Fruit fly (Drosophila melanogaster): ENCODE results near the gene Pc.
A peak's percentile ranks its signal among the peaks of the same experiment; 100 is the strongest.

Pc gene

DNA sequence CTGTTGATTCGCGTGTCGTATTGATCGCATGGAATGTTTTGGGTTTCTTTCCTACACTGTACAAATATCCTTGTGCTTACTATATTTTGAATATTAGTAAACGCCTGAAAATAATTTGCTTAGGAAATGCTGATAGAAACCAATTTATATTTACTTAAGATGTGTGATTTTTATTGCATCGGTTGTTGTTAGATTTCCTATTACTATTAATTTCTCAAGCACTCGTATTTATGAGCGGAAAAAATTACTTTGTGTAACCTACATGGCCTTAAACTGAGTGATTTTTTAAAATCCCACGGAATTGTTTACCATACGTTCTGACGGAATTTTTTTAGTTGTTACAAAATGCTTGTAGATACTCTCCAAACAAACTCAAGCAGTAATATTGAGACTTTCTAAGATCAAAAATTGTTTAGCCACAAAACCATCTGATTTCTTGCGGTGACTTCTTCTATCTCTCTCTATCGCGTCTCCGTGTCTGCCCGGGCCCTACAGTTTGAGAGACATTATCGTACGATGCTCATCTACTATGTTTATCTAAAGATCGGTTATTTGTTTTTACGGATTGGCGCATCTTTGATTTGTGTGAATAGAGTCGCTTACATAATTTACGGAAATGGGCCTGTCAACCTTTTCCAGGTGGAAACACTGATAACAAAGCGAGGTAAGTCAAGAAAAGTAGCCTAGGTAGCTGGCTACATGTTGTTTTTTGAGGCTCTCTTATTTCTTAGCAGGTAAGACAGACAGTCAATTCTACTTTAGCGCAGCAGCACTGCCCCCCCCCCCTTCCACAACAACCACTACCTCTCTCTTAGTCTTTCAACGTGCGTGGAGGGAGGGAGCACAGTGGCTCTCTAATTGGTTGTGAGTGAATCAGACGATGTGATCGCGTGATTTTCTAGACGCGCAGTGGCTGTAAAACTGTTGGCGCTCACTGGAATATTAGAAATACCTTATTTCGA is 41.2 kb downstream of the Pc start (continued):
- TF ChIP-seq CG1621 (tag; optimal IDR thresholded peaks at IDR 0.05), result no peak
- no peak for TF ChIP-seq fd85E (GFP tag; optimal IDR thresholded peaks at IDR 0.05)
- TF ChIP-seq CG8119 (GFP tag; IDR thresholded peaks at IDR 0.05), result no peak
- TF ChIP-seq CG11762 (GFP tag; optimal IDR thresholded peaks at IDR 0.05; ENCODE audit: insufficient read depth), result no peak
- TF ChIP-seq Ets96B (tag; optimal IDR thresholded peaks at IDR 0.05), result no peak
- TF ChIP-seq Lpt (GFP tag; optimal IDR thresholded peaks at IDR 0.05), result no peak
- peak; percentile 13 for TF ChIP-seq CG34406 (GFP tag; optimal IDR thresholded peaks at IDR 0.05)
- peak; percentile 42; the same call in 1 of the 3 replicates for TF ChIP-seq eg (GFP tag; IDR thresholded peaks at IDR 0.05)
- peak; percentile 83 for TF ChIP-seq svp (GFP tag)
- TF ChIP-seq spab (GFP tag; optimal IDR thresholded peaks at IDR 0.05), result no peak
- TF ChIP-seq Hr39 (GFP tag; optimal IDR thresholded peaks at IDR 0.05), result peak; percentile 62
- no peak for TF ChIP-seq CG6854 (GFP tag; optimal IDR thresholded peaks at IDR 0.05)
- TF ChIP-seq cyc (GFP tag; optimal IDR thresholded peaks at IDR 0.05), result peak; percentile 54
- peak; percentile 23 for TF ChIP-seq CG3919 (GFP tag; optimal IDR thresholded peaks at IDR 0.05)
- no peak for TF ChIP-seq CG9139 (GFP tag; optimal IDR thresholded peaks at IDR 0.05)
- peak; percentile 7 for TF ChIP-seq OdsH (GFP tag; optimal IDR thresholded peaks at IDR 0.05)
- peak; percentile 48 for TF ChIP-seq Ets21C (GFP tag; optimal IDR thresholded peaks at IDR 0.05)
- TF ChIP-seq net (GFP tag; optimal IDR thresholded peaks at IDR 0.05), result no peak
- TF ChIP-seq Eip75B (GFP tag; optimal IDR thresholded peaks at IDR 0.05), result peak; percentile 52
- TF ChIP-seq Blimp-1 (GFP tag; optimal IDR thresholded peaks at IDR 0.05), result no peak
- TF ChIP-seq CG8319 (GFP tag; optimal IDR thresholded peaks at IDR 0.05), result no peak
- peak; percentile 1 for TF ChIP-seq CG11902 (GFP tag; optimal IDR thresholded peaks at IDR 0.05)
- no peak for TF ChIP-seq Hr4 (GFP tag; optimal IDR thresholded peaks at IDR 0.05)
- TF ChIP-seq dac (GFP tag; optimal IDR thresholded peaks at IDR 0.05), result no peak
- TF ChIP-seq Gug (GFP tag; IDR thresholded peaks at IDR 0.05), result no peak
- no peak for TF ChIP-seq Hr38 (GFP tag; optimal IDR thresholded peaks at IDR 0.05)
- TF ChIP-seq topi (GFP tag; optimal IDR thresholded peaks at IDR 0.05), result peak; percentile 53
- no peak for TF ChIP-seq vri (GFP tag; optimal IDR thresholded peaks at IDR 0.05)
- peak; percentile 20 for TF ChIP-seq dsx (GFP tag; optimal IDR thresholded peaks at IDR 0.05; ENCODE audit: poor library complexity, severe bottlenecking)
- peak in 1 of 2 experiments; percentile 50 for TF ChIP-seq ss (GFP tag; optimal IDR thresholded peaks at IDR 0.05)
- TF ChIP-seq fkh (GFP tag; optimal IDR thresholded peaks at IDR 0.05), result peak; percentile 81

- TF ChIP-seq svp (GFP tag) (peak; percentile 69), Sox102F (GFP tag; optimal IDR thresholded peaks at IDR 0.05) (no peak), Lpt (GFP tag; optimal IDR thresholded peaks at IDR 0.05) (no peak), topi (GFP tag; optimal IDR thresholded peaks at IDR 0.05) (no peak), CG11294 (GFP tag; IDR thresholded peaks at IDR 0.05) (no peak), Hr38 (GFP tag; optimal IDR thresholded peaks at IDR 0.05) (no peak)
Observed at dm6 chr3L:21275921-21276295, 41.9 kb downstream of the Pc start.

DNA sequence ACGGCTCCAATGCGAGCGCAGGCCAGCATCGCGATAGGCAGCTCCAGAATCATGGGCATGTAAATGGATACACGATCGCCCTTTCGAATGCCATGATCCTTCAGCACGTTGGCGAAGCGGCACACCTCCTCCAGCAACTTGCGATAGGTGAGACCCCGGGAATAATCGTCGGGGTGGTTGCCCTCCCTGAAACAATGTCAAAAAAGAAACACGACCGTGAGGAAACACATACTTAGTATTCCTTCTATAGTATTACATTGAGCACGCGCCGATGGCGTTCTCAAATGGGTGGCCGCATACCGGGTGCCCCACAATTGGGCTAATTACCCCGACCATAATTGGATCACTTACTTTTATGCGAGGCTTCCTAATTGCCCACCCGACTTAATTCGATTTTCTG is 44.3 kb downstream of the Pc start:
- no peak for TF ChIP-seq CG11762 (GFP tag; optimal IDR thresholded peaks at IDR 0.05; ENCODE audit: insufficient read depth)
- no peak for TF ChIP-seq Blimp-1 (GFP tag; optimal IDR thresholded peaks at IDR 0.05)
- TF ChIP-seq eg (GFP tag; IDR thresholded peaks at IDR 0.05), result no peak
- no peak for TF ChIP-seq Met (GFP tag; optimal IDR thresholded peaks at IDR 0.05)
- no peak for TF ChIP-seq CG7368 (GFP tag; optimal IDR thresholded peaks at IDR 0.05)
- no peak for TF ChIP-seq CG10631 (GFP tag; optimal IDR thresholded peaks at IDR 0.05)
- no peak for TF ChIP-seq CG6276 (GFP tag; optimal IDR thresholded peaks at IDR 0.05)
- peak; percentile 95 for TF ChIP-seq svp (GFP tag)
